Fruit fly (Drosophila melanogaster) whole organism, embryonic: Measurements from ENCODE around the gene euc.

Experiments
- Adf1 ChIP-seq: fragments of 200-800 bp; sonication (Bioruptor generic); IDR thresholded peaks from 2 replicates; pipeline ENCODE4 v1.3.6; 2022; ENCODE audit warnings: missing biosample characterization, missing genetic modification characterization
- Atf-2 ChIP-seq: fragments of 200-800 bp; sonication (Bioruptor generic); optimal IDR thresholded peaks from 2 replicates; lab custom pipeline; 2016; ENCODE audit warnings: missing biosample characterization, missing genetic modification characterization
- Atf6 ChIP-seq: fragments of 200-800 bp; sonication (Bioruptor generic); IDR thresholded peaks from 2 replicates; pipeline ENCODE4 v1.3.6; 2022; ENCODE audit warnings: missing biosample characterization, missing genetic modification characterization
- Awh ChIP-seq: fragments of 200-800 bp; sonication (Bioruptor generic); IDR thresholded peaks from 2 replicates; pipeline ENCODE4, ENCODE4 v1.3.6; 2022; ENCODE audit warnings: missing biosample characterization, missing genetic modification characterization
- B-H2 ChIP-seq: fragments of 200-800 bp; sonication (Bioruptor generic); optimal IDR thresholded peaks from 2 replicates; lab custom pipeline; 2018; ENCODE audit warnings: missing biosample characterization, mild to moderate bottlenecking, missing genetic modification characterization
- CG10321 ChIP-seq: fragments of 200-800 bp; sonication (Bioruptor generic); IDR thresholded peaks from 2 replicates; pipeline ENCODE4 v1.3.6; 2022; ENCODE audit warnings: missing biosample characterization, missing genetic modification characterization
- CG10366 ChIP-seq: fragments of 200-800 bp; sonication (Bioruptor generic); IDR thresholded peaks from 2 replicates; pipeline ENCODE4 v1.3.6; 2022; ENCODE audit warnings: missing biosample characterization, missing genetic modification characterization
- CG10543 ChIP-seq: fragments of 200-800 bp; sonication (Bioruptor generic); optimal IDR thresholded peaks from 3 replicates; lab custom pipeline; 2017; ENCODE audit warnings: missing biosample characterization, mild to moderate bottlenecking, missing genetic modification characterization, moderate library complexity
- CG11696 ChIP-seq: fragments of 200-800 bp; sonication (Bioruptor generic); IDR thresholded peaks from 2 replicates; pipeline ENCODE4 v1.3.6; 2022; ENCODE audit warnings: missing biosample characterization, missing genetic modification characterization
- CG12071 ChIP-seq: fragments of 200-800 bp; sonication (Bioruptor generic); optimal IDR thresholded peaks from 3 replicates; lab custom pipeline; 2018; ENCODE audit warnings: missing biosample characterization, mild to moderate bottlenecking, missing genetic modification characterization
- CG1233 ChIP-seq: fragments of 200-800 bp; sonication (Bioruptor generic); optimal IDR thresholded peaks from 4 replicates; lab custom pipeline; 2018; ENCODE audit warnings: missing biosample characterization, mild to moderate bottlenecking, missing genetic modification characterization
- CG15269 ChIP-seq: fragments of 200-800 bp; sonication (Bioruptor generic); optimal IDR thresholded peaks from 2 replicates; lab custom pipeline; 2018; ENCODE audit warnings: missing biosample characterization, mild to moderate bottlenecking, missing genetic modification characterization, moderate library complexity
- CG16813 ChIP-seq: fragments of 200-800 bp; sonication (Bioruptor generic); IDR thresholded peaks from 3 replicates; pipeline ENCODE4 v1.3.6; 2022; ENCODE audit warnings: missing biosample characterization, missing genetic modification characterization; ENCODE audit not compliant: partially characterized antibody
- CG2678 ChIP-seq: fragments of 200-800 bp; sonication (Bioruptor generic); optimal IDR thresholded peaks from 3 replicates; lab custom pipeline; 2019; ENCODE audit warnings: missing biosample characterization, mild to moderate bottlenecking, missing genetic modification characterization, moderate library complexity
- CG30403 ChIP-seq: fragments of 200-800 bp; sonication (Bioruptor generic); optimal IDR thresholded peaks from 3 replicates; lab custom pipeline; 2016; ENCODE audit warnings: missing biosample characterization, missing genetic modification characterization
- CG3281 ChIP-seq: fragments of 200-800 bp; sonication (Bioruptor generic); optimal IDR thresholded peaks from 3 replicates; lab custom pipeline; 2017; ENCODE audit warnings: missing biosample characterization, mild to moderate bottlenecking, missing genetic modification characterization
- CG34422 ChIP-seq: fragments of 200-800 bp; sonication (Bioruptor generic); IDR thresholded peaks from 3 replicates; pipeline ENCODE4 v1.3.6; 2022; ENCODE audit warnings: missing biosample characterization, missing genetic modification characterization
- CG3726 ChIP-seq: fragments of 200-800 bp; sonication (Bioruptor generic); IDR thresholded peaks from 3 replicates; pipeline ENCODE4, ENCODE4 v1.3.6; 2022; ENCODE audit warnings: missing biosample characterization, missing genetic modification characterization
- CG4404 ChIP-seq: fragments of 200-800 bp; sonication (Bioruptor generic); IDR thresholded peaks from 2 replicates; pipeline ENCODE4 v1.3.6; 2022; ENCODE audit warnings: missing biosample characterization, missing genetic modification characterization
- CG5245 ChIP-seq: fragments of 200-800 bp; sonication (Bioruptor generic); optimal IDR thresholded peaks from 3 replicates; lab custom pipeline; 2016; ENCODE audit warnings: missing biosample characterization, missing genetic modification characterization
- CG6254 ChIP-seq: fragments of 200-800 bp; sonication (Bioruptor generic); optimal IDR thresholded peaks from 3 replicates; lab custom pipeline; 2017; ENCODE audit warnings: mild to moderate bottlenecking, missing biosample characterization, missing genetic modification reagents, missing genetic modification characterization
- CG6272 ChIP-seq: fragments of 200-800 bp; sonication (Bioruptor generic); IDR thresholded peaks from 2 replicates; pipeline ENCODE4 v1.3.6; 2022; ENCODE audit warnings: missing biosample characterization, missing genetic modification characterization
- CG7357 ChIP-seq: fragments of 200-800 bp; sonication (Bioruptor generic); IDR thresholded peaks from 3 replicates; pipeline ENCODE4 v1.3.6; 2022; ENCODE audit warnings: missing biosample characterization, missing genetic modification characterization
- CG7786 ChIP-seq: fragments of 200-800 bp; sonication (Bioruptor generic); optimal IDR thresholded peaks from 2 replicates; lab custom pipeline; 2016; ENCODE audit warnings: missing biosample characterization, missing genetic modification characterization
- CG7963 ChIP-seq: fragments of 200-800 bp; sonication (Bioruptor generic); IDR thresholded peaks from 3 replicates; pipeline ENCODE4 v1.3.6; 2022; ENCODE audit warnings: missing biosample characterization, missing genetic modification characterization; ENCODE audit not compliant: partially characterized antibody
- CG9932 ChIP-seq: fragments of 200-800 bp; sonication (Bioruptor generic); IDR thresholded peaks from 2 replicates; pipeline ENCODE4 v1.3.6; 2022; ENCODE audit warnings: missing biosample characterization, missing genetic modification characterization
- Dip2 ChIP-seq: fragments of 200-800 bp; sonication (Bioruptor generic); IDR thresholded peaks from 2 replicates; pipeline ENCODE4 v1.3.6; 2022; ENCODE audit warnings: missing biosample characterization, missing genetic modification characterization
- Dip3 ChIP-seq: fragments of 200-800 bp; sonication (Bioruptor generic); optimal IDR thresholded peaks from 3 replicates; lab custom pipeline; 2016; ENCODE audit warnings: missing biosample characterization, missing genetic modification characterization
- Fer1 ChIP-seq: fragments of 200-800 bp; sonication (Bioruptor generic); optimal IDR thresholded peaks from 2 replicates; lab custom pipeline; 2017; ENCODE audit warnings: missing biosample characterization, mild to moderate bottlenecking, missing genetic modification characterization
- GATAe ChIP-seq: fragments of 200-800 bp; sonication (Bioruptor generic); conservative IDR thresholded peaks from 2 replicates; pipeline ENCODE4 v1.3.6; 2022; ENCODE audit warnings: missing biosample characterization, missing genetic modification characterization
- Hr51 ChIP-seq, 2 experiments: fragments of 200-800 bp; sonication (Bioruptor generic); optimal IDR thresholded peaks; 2 replicates in 1 of 2; 3 replicates in 1 of 2; lab custom pipeline; 2016 to 2018; ENCODE audit warnings: missing biosample characterization in 2 of 2, missing genetic modification characterization in 2 of 2, mild to moderate bottlenecking in 1 of 2, moderate library complexity in 1 of 2
- Hsf ChIP-seq: fragments of 200-800 bp; sonication (Bioruptor generic); optimal IDR thresholded peaks from 3 replicates; lab custom pipeline; 2016; ENCODE audit warnings: missing biosample characterization, missing genetic modification characterization
- Poxn ChIP-seq: fragments of 200-800 bp; sonication (Bioruptor generic); IDR thresholded peaks from 2 replicates; pipeline ENCODE4 v1.3.6; 2022; ENCODE audit warnings: missing biosample characterization, missing genetic modification characterization
- Sox100B ChIP-seq: fragments of 200-800 bp; sonication (Bioruptor generic); optimal IDR thresholded peaks from 3 replicates; lab custom pipeline; 2018; ENCODE audit warnings: missing biosample characterization, mild to moderate bottlenecking, missing genetic modification characterization
- Sox102F ChIP-seq: fragments of 200-800 bp; sonication (Bioruptor generic); optimal IDR thresholded peaks from 2 replicates; lab custom pipeline; 2018; ENCODE audit warnings: missing biosample characterization, mild to moderate bottlenecking, missing genetic modification characterization, moderate library complexity
- Xbp1 ChIP-seq: fragments of 200-800 bp; sonication (Bioruptor generic); optimal IDR thresholded peaks from 3 replicates; lab custom pipeline; 2016; ENCODE audit warnings: missing biosample characterization, mild to moderate bottlenecking, missing genetic modification characterization
- YL-1 ChIP-seq: fragments of 200-800 bp; sonication (Bioruptor generic); optimal IDR thresholded peaks from 3 replicates; lab custom pipeline; 2017; ENCODE audit warnings: missing biosample characterization, mild to moderate bottlenecking, missing genetic modification characterization
- abd-A ChIP-seq: fragments of 200-800 bp; sonication (Bioruptor generic); optimal IDR thresholded peaks from 3 replicates; lab custom pipeline; 2019; ENCODE audit warnings: missing biosample characterization, mild to moderate bottlenecking, missing genetic modification characterization, moderate library complexity
- bbx ChIP-seq: fragments of 200-800 bp; sonication (Bioruptor generic); IDR thresholded peaks from 2 replicates; pipeline ENCODE4 v1.3.6; 2022; ENCODE audit warnings: missing biosample characterization, missing genetic modification characterization; ENCODE audit not compliant: partially characterized antibody
- fu2 ChIP-seq: fragments of 200-800 bp; sonication (Bioruptor generic); optimal IDR thresholded peaks from 2 replicates; lab custom pipeline; 2016; ENCODE audit warnings: missing biosample characterization, missing genetic modification characterization
- gsb ChIP-seq: fragments of 200-800 bp; sonication (Bioruptor generic); IDR thresholded peaks from 2 replicates; pipeline ENCODE4 v1.3.6; 2022; ENCODE audit warnings: missing biosample characterization, missing genetic modification characterization
- nau ChIP-seq: fragments of 200-800 bp; sonication (Bioruptor generic); optimal IDR thresholded peaks from 3 replicates; lab custom pipeline; 2017; ENCODE audit warnings: missing biosample characterization, mild to moderate bottlenecking, missing genetic modification characterization, missing genetic modification reagents
- nerfin-2 ChIP-seq: fragments of 200-800 bp; sonication (Bioruptor generic); IDR thresholded peaks from 2 replicates; pipeline ENCODE4 v1.3.6; 2022; ENCODE audit warnings: missing biosample characterization, missing genetic modification characterization; ENCODE audit not compliant: partially characterized antibody
- prd ChIP-seq, 3 experiments: fragments of >200 bp in 2 of 3; fragments of 200-800 bp in 1 of 3; sonication (Bioruptor generic) in 1 of 3; optimal IDR thresholded peaks in 2 of 3; IDR thresholded peaks in 1 of 3; 2 replicates in 2 of 3; 3 replicates in 1 of 3; pipeline versions ENCODE4 v1.3.6 to Lab custom; 2017 to 2022; ENCODE audit warnings: missing biosample characterization in 1 of 3, missing genetic modification characterization in 1 of 3
- row ChIP-seq: fragments of 200-800 bp; sonication (Bioruptor generic); IDR thresholded peaks from 3 replicates; pipeline ENCODE4 v1.3.6; 2022; ENCODE audit warnings: missing biosample characterization, missing genetic modification characterization
- ttk ChIP-seq: fragments of 200-800 bp; sonication (Bioruptor generic); IDR thresholded peaks from 2 replicates; pipeline ENCODE4 v2.1.2; 2022; ENCODE audit warnings: missing biosample characterization, missing genetic modification characterization
- wdn ChIP-seq: fragments of 200-800 bp; sonication (Bioruptor generic); IDR thresholded peaks from 2 replicates; pipeline ENCODE4 v1.3.6; 2022; ENCODE audit warnings: missing biosample characterization, missing genetic modification characterization
- zfh1 ChIP-seq: fragments of 200-800 bp; sonication (Bioruptor generic); IDR thresholded peaks from 3 replicates; pipeline ENCODE4 v1.3.6; 2022; ENCODE audit warnings: missing biosample characterization, missing genetic modification characterization

Gene euc

DNA sequence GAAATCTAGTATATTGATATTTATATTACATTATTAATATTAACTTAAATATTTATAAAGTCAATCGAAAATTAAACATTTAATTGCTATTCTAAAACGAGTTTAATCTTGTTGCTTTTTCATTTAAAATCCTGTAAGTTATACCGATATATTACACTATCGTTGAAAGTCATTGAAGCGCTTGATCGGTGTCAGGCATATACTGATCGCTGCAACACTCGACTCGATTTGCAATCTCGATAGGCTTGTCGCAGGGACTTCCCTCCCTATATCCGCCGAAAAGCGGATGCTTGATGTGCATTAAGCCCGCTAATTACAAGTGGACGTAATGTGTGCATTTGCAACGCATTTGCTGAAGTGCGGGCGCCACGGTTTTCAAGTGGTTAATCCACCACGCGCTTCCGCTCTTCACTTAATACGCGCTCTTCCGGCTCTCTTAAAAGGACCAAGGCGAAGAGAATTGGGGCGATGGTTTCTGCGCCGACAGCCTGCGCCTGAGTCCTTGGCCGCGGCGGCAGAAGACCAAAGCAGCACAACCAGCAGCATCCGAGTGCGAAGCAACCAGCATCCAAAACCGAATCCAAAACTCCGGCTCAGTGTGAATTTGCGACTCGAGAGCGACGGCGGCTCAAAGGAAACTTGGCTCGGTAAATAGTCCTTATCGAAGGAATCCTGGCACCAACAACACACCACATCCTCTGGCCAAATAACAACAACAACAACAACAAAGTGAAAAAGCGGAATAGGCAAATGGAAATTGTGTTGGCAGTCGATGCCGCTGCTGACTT, 49.5 kb downstream of the euc start, which contains the start of gene CG42613 (continued):
- TF ChIP-seq CG16813 (GFP tag; lab: Robert Waterston, UW) (peak; percentile 81), Awh (peak; percentile 42; the same call in 1 of the 2 replicates), CG7963 (GFP tag; lab: Robert Waterston, UW) (peak; percentile 78), CG10321 (GFP tag; lab: Robert Waterston, UW) (peak; percentile 60), bbx (GFP tag; lab: Robert Waterston, UW) (peak; percentile 75), Poxn (GFP tag; lab: Robert Waterston, UW) (no peak), ttk (GFP tag; lab: Robert Waterston, UW) (peak; percentile 35; the same call in 1 of the 2 replicates), CG7786 (GFP tag; lab: Kevin White, UChicago) (peak; percentile 7), CG10543 (GFP tag; lab: Kevin White, UChicago) (no peak), prd (optimal IDR thresholded peaks at IDR 0.05; lab: Kevin White, UChicago) (no peak), prd (GFP tag; IDR thresholded peaks at IDR 0.05; lab: Robert Waterston, UW) (peak; percentile 28), CG9932 (peak; percentile 62), Fer1 (GFP tag; lab: Kevin White, UChicago) (peak; percentile 60), Atf6 (GFP tag; lab: Robert Waterston, UW) (no peak), CG2678 (tag; lab: Kevin White, UChicago) (peak; percentile 23), wdn (peak; percentile 53; the same call in 1 of the 2 replicates), zfh1 (peak; percentile 66), CG3281 (GFP tag; lab: Kevin White, UChicago) (peak; percentile 79), Dip2 (GFP tag; lab: Robert Waterston, UW) (no peak), CG30403 (GFP tag; lab: Kevin White, UChicago) (peak; percentile 44), CG5245 (peak; percentile 61), YL-1 (GFP tag; lab: Kevin White, UChicago) (no peak), nerfin-2 (GFP tag; lab: Robert Waterston, UW) (no peak), CG6272 (GFP tag; lab: Robert Waterston, UW) (peak; percentile 23; the same call in 1 of the 2 replicates), CG4404 (GFP tag; lab: Robert Waterston, UW) (no peak), Dip3 (peak; percentile 18), CG12071 (peak; percentile 84), Sox100B (peak; percentile 76), GATAe (GFP tag; lab: Robert Waterston, UW) (no peak), B-H2 (no peak), Hr51 (GFP tag; optimal IDR thresholded peaks at IDR 0.05; lab: Kevin White, UChicago) (peak; percentile 43 to 44), Sox102F (GFP tag; lab: Kevin White, UChicago) (peak; percentile 17), CG1233 (GFP tag; lab: Kevin White, UChicago) (peak; percentile 87), CG15269 (tag; lab: Kevin White, UChicago) (peak; percentile 57), CG3726 (GFP tag; lab: Robert Waterston, UW) (0 out of 3 replicates have a peak, but pooled peaks have one; percentile 58), CG7357 (GFP tag; lab: Robert Waterston, UW) (no peak), CG11696 (GFP tag; lab: Robert Waterston, UW) (no peak), Hsf (GFP tag; lab: Kevin White, UChicago) (peak; percentile 64), Xbp1 (GFP tag; lab: Kevin White, UChicago) (peak; percentile 57), row (0 out of 3 replicates have a peak, but pooled peaks have one; percentile 48), gsb (GFP tag; lab: Robert Waterston, UW) (no peak), nau (GFP tag; lab: Kevin White, UChicago) (peak; percentile 66), fu2 (no peak), Atf-2 (GFP tag; lab: Kevin White, UChicago) (no peak), CG6254 (GFP tag; lab: Kevin White, UChicago) (peak; percentile 40), Adf1 (peak; percentile 61; the same call in 1 of the 2 replicates), CG34422 (GFP tag; lab: Robert Waterston, UW) (peak; percentile 56; the same call in 2 of the 3 replicates), abd-A (peak; percentile 39), CG10366 (peak; percentile 56)
